Worm (Caenorhabditis elegans) whole organism, L4 larva: Measurements from ENCODE around the gene Y41E3.8.
A peak's percentile ranks its signal among the peaks of the same experiment; 100 is the strongest.

ENCODE experiments used
- D1046.2 ChIP-seq: fragments of 200-800 bp; sonication (Bioruptor generic); IDR thresholded peaks from 2 replicates; pipeline ENCODE4 v1.3.6; 2022; ENCODE audit warnings: missing genetic modification characterization, missing compliant biosample characterization
- R02D3.7 ChIP-seq: fragments of 150-350 bp; sonication (generic microtip); optimal IDR thresholded peaks from 3 replicates; lab custom pipeline; 2014; ENCODE audit warnings: missing biosample characterization, missing genetic modification characterization
- T26A8.4 ChIP-seq: fragments of 200-800 bp; sonication (Bioruptor generic); IDR thresholded peaks from 2 replicates; pipeline ENCODE4 v1.3.6; 2022; ENCODE audit warnings: missing genetic modification characterization, missing compliant biosample characterization
- Y105C5A.15 ChIP-seq: fragments of 200-800 bp; sonication (Bioruptor generic); IDR thresholded peaks from 2 replicates; pipeline ENCODE4 v1.3.6; 2022; ENCODE audit warnings: missing genetic modification characterization, missing compliant biosample characterization
- Y48G9A.11 ChIP-seq: fragments of 200-800 bp; sonication (Bioruptor generic); IDR thresholded peaks from 2 replicates; pipeline ENCODE4 v1.3.6; 2022; ENCODE audit warnings: missing genetic modification reagents, missing genetic modification characterization, missing compliant biosample characterization
- Y5F2A.4 ChIP-seq: fragments of 200-800 bp; sonication (Bioruptor generic); optimal IDR thresholded peaks from 2 replicates; lab custom pipeline; 2018; ENCODE audit warnings: mild to moderate bottlenecking, missing genetic modification characterization, missing compliant biosample characterization
- Y75B8A.6 ChIP-seq: fragments of 200-800 bp; sonication (Bioruptor generic); IDR thresholded peaks from 2 replicates; pipeline ENCODE4 v1.3.6; 2022; ENCODE audit warnings: missing genetic modification reagents, missing genetic modification characterization, missing compliant biosample characterization
- ZK546.5 ChIP-seq, 2 experiments: sonication (generic microtip); optimal IDR thresholded peaks; 2 replicates each; lab custom pipeline; 2017; ENCODE audit warnings: missing biosample characterization in 2 of 2, missing genetic modification characterization in 2 of 2
- aly-2 ChIP-seq: sonication (generic microtip); optimal IDR thresholded peaks from 2 replicates; lab custom pipeline; 2018; ENCODE audit warnings: missing biosample characterization, missing genetic modification characterization
- attf-4 ChIP-seq: sonication (generic microtip); optimal IDR thresholded peaks from 3 replicates; lab custom pipeline; 2017; ENCODE audit warnings: missing biosample characterization, missing genetic modification characterization
- ceh-28 ChIP-seq: fragments of 150-350 bp; optimal IDR thresholded peaks from 2 replicates; lab custom pipeline; 2014; ENCODE audit warnings: missing biosample characterization, missing genetic modification reagents, missing genetic modification characterization
- ceh-32 ChIP-seq: sonication (generic microtip); optimal IDR thresholded peaks from 2 replicates; lab custom pipeline; 2016; ENCODE audit warnings: mild to moderate bottlenecking, missing genetic modification characterization, missing compliant biosample characterization; ENCODE audit not compliant: poor library complexity
- ces-1 ChIP-seq: fragments of 150-350 bp; sonication (generic microtip); optimal IDR thresholded peaks from 4 replicates; lab custom pipeline; 2014; ENCODE audit warnings: missing biosample characterization, missing genetic modification reagents, missing genetic modification characterization
- ctbp-1 ChIP-seq: fragments of 200-800 bp; sonication (Bioruptor generic); IDR thresholded peaks from 2 replicates; pipeline ENCODE4 v1.3.6; 2022; ENCODE audit warnings: missing genetic modification reagents, missing genetic modification characterization, missing compliant biosample characterization
- dmd-8 ChIP-seq: fragments of 200-800 bp; sonication (Bioruptor generic); IDR thresholded peaks from 2 replicates; pipeline ENCODE4 v1.3.6; 2022; ENCODE audit warnings: missing genetic modification characterization, missing compliant biosample characterization
- dve-1 ChIP-seq: sonication (generic microtip); optimal IDR thresholded peaks from 2 replicates; lab custom pipeline; 2017; ENCODE audit warnings: antibody characterized with exemption, mild to moderate bottlenecking, missing genetic modification characterization, missing compliant biosample characterization; ENCODE audit not compliant: insufficient read depth
- egl-43 ChIP-seq: fragments of 200-800 bp; sonication (Bioruptor generic); IDR thresholded peaks from 2 replicates; pipeline ENCODE4 v1.3.6; 2022; ENCODE audit warnings: missing genetic modification reagents, missing genetic modification characterization, missing compliant biosample characterization
- fkh-10 ChIP-seq: fragments of 150-350 bp; optimal IDR thresholded peaks from 2 replicates; lab custom pipeline; 2014; ENCODE audit warnings: missing biosample characterization, missing genetic modification reagents, missing genetic modification characterization
- hif-1 ChIP-seq, 2 experiments: sonication (generic microtip); optimal IDR thresholded peaks; 2 replicates each; lab custom pipeline; 2016 to 2017; ENCODE audit warnings: missing compliant biosample characterization in 2 of 2, missing genetic modification characterization in 2 of 2, missing genetic modification reagents in 2 of 2, missing genotype in 2 of 2, mild to moderate bottlenecking in 1 of 2
- hlh-30 ChIP-seq: sonication (generic microtip); optimal IDR thresholded peaks from 2 replicates; lab custom pipeline; 2017; ENCODE audit warnings: antibody characterized with exemption, mild to moderate bottlenecking, missing genetic modification characterization, missing compliant biosample characterization; ENCODE audit not compliant: insufficient read depth
- jun-1 ChIP-seq: fragments of 150-350 bp; optimal IDR thresholded peaks from 2 replicates; lab custom pipeline; 2014; ENCODE audit warnings: missing biosample characterization, missing genetic modification reagents, missing genetic modification characterization
- lim-7 ChIP-seq: fragments of 200-800 bp; sonication (Bioruptor generic); IDR thresholded peaks from 2 replicates; pipeline ENCODE4 v1.3.6; 2022; ENCODE audit warnings: missing genetic modification characterization, missing compliant biosample characterization
- lin-38 ChIP-seq: fragments of 200-800 bp; sonication (Bioruptor generic); IDR thresholded peaks from 2 replicates; pipeline ENCODE4 v1.3.6; 2022; ENCODE audit warnings: missing genetic modification reagents, missing genetic modification characterization, missing compliant biosample characterization
- lin-39 ChIP-seq: fragments of 150-350 bp; optimal IDR thresholded peaks from 2 replicates; lab custom pipeline; 2014; ENCODE audit warnings: missing biosample characterization, missing genetic modification reagents, missing genetic modification characterization
- madf-5 ChIP-seq, 2 experiments: fragments of 200-800 bp; sonication (Bioruptor generic); IDR thresholded peaks; 2 replicates each; pipeline ENCODE4 v1.3.6; 2022; ENCODE audit warnings: missing compliant biosample characterization in 2 of 2, missing genetic modification characterization in 2 of 2
- mdl-1 ChIP-seq, 2 experiments: fragments of 150-350 bp in 1 of 2; sonication (generic microtip) in 1 of 2; optimal IDR thresholded peaks; 2 replicates each; lab custom pipeline; 2014 to 2017; ENCODE audit warnings: missing biosample characterization in 2 of 2, missing genetic modification characterization in 2 of 2
- nhr-102 ChIP-seq: sonication (generic microtip); optimal IDR thresholded peaks from 2 replicates; lab custom pipeline; 2016; ENCODE audit warnings: mild to moderate bottlenecking, missing genetic modification characterization, moderate library complexity, missing compliant biosample characterization
- nhr-111 ChIP-seq: fragments of 200-800 bp; sonication (Bioruptor generic); optimal IDR thresholded peaks from 2 replicates; lab custom pipeline; 2018; ENCODE audit warnings: mild to moderate bottlenecking, missing genetic modification characterization, missing compliant biosample characterization
- nhr-237 ChIP-seq: sonication (generic microtip); optimal IDR thresholded peaks from 2 replicates; lab custom pipeline; 2017; ENCODE audit warnings: missing biosample characterization, missing genetic modification characterization
- nhr-25 ChIP-seq: sonication (generic microtip); optimal IDR thresholded peaks from 2 replicates; lab custom pipeline; 2017; ENCODE audit warnings: missing genetic modification characterization, mild to moderate bottlenecking, missing compliant biosample characterization, antibody characterized with exemption, moderate library complexity, borderline replicate concordance; ENCODE audit not compliant: insufficient read depth
- nhr-42 ChIP-seq: fragments of 200-800 bp; sonication (Bioruptor generic); IDR thresholded peaks from 2 replicates; pipeline ENCODE4 v1.3.6; 2022; ENCODE audit warnings: missing genetic modification characterization, missing compliant biosample characterization
- nhr-48 ChIP-seq: sonication (generic microtip); optimal IDR thresholded peaks from 2 replicates; lab custom pipeline; 2016; ENCODE audit warnings: mild to moderate bottlenecking, missing genetic modification characterization, missing compliant biosample characterization
- nhr-77 ChIP-seq: fragments of 150-350 bp; optimal IDR thresholded peaks from 2 replicates; lab custom pipeline; 2014; ENCODE audit warnings: missing biosample characterization, missing genetic modification characterization
- pha-4 ChIP-seq, 2 experiments: fragments of 150-350 bp in 1 of 2; fragments of 200-800 bp in 1 of 2; sonication (Bioruptor generic) in 1 of 2; IDR thresholded peaks in 1 of 2; optimal IDR thresholded peaks in 1 of 2; 2 replicates each; pipeline versions ENCODE4 v1.3.6 to Lab custom; 2014 to 2022; ENCODE audit warnings: missing genetic modification characterization in 2 of 2, missing genetic modification reagents in 2 of 2, missing biosample characterization in 1 of 2, missing compliant biosample characterization in 1 of 2
- rbr-2 ChIP-seq: sonication (generic microtip); optimal IDR thresholded peaks from 2 replicates; lab custom pipeline; 2016; ENCODE audit warnings: missing genotype, missing genetic modification characterization, missing compliant biosample characterization
- saeg-2 ChIP-seq: fragments of 200-800 bp; sonication (Bioruptor generic); IDR thresholded peaks from 2 replicates; pipeline ENCODE4 v1.3.6; 2022; ENCODE audit warnings: missing genetic modification reagents, missing genetic modification characterization, missing compliant biosample characterization
- sdz-12 ChIP-seq: fragments of 200-800 bp; sonication (Bioruptor generic); optimal IDR thresholded peaks from 2 replicates; lab custom pipeline; 2018; ENCODE audit warnings: mild to moderate bottlenecking, missing genetic modification characterization, missing compliant biosample characterization
- set-16 ChIP-seq: fragments of 200-800 bp; sonication (Bioruptor generic); IDR thresholded peaks from 2 replicates; pipeline ENCODE4 v1.3.6; 2022; ENCODE audit warnings: missing genetic modification reagents, missing genetic modification characterization, missing compliant biosample characterization
- snpc-1.2 ChIP-seq: fragments of 200-800 bp; sonication (Bioruptor generic); IDR thresholded peaks from 2 replicates; pipeline ENCODE4 v1.3.6; 2022; ENCODE audit warnings: missing genetic modification reagents, missing genetic modification characterization, missing compliant biosample characterization
- tag-97 ChIP-seq: fragments of 200-800 bp; sonication (Bioruptor generic); IDR thresholded peaks from 2 replicates; pipeline ENCODE4 v1.3.6; 2022; ENCODE audit warnings: missing genetic modification characterization, missing compliant biosample characterization
- tra-1 ChIP-seq: fragments of 200-800 bp; sonication (Bioruptor generic); IDR thresholded peaks from 2 replicates; pipeline ENCODE4 v1.3.6; 2022; ENCODE audit warnings: missing genetic modification reagents, missing genetic modification characterization, missing compliant biosample characterization
- unc-130 ChIP-seq: sonication (generic microtip); optimal IDR thresholded peaks from 2 replicates; lab custom pipeline; 2016; ENCODE audit warnings: missing genetic modification reagents, missing genetic modification characterization, missing compliant biosample characterization
- unc-39 ChIP-seq: sonication (generic microtip); optimal IDR thresholded peaks from 2 replicates; lab custom pipeline; 2017; ENCODE audit warnings: missing biosample characterization, missing genetic modification characterization
- unc-62 ChIP-seq, 3 experiments: fragments of 150-350 bp in 1 of 3; sonication (generic microtip); optimal IDR thresholded peaks in 2 of 3; peaks in 1 of 3; 1 replicate in 1 of 3; 2 replicates in 2 of 3; lab custom pipeline; 2014 to 2017; ENCODE audit warnings: missing biosample characterization in 3 of 3, missing genetic modification characterization in 3 of 3, missing genetic modification reagents in 3 of 3, missing genotype in 1 of 3
- vab-7 ChIP-seq: fragments of 200-800 bp; sonication (Bioruptor generic); IDR thresholded peaks from 2 replicates; pipeline ENCODE4 v1.3.6; 2022; ENCODE audit warnings: missing genetic modification reagents, missing genetic modification characterization, missing compliant biosample characterization
- zag-1 ChIP-seq: fragments of 150-350 bp; optimal IDR thresholded peaks from 2 replicates; lab custom pipeline; 2014; ENCODE audit warnings: missing biosample characterization, missing genetic modification characterization
- zip-11 ChIP-seq: fragments of 200-800 bp; sonication (Bioruptor generic); IDR thresholded peaks from 2 replicates; pipeline ENCODE4 v1.3.6; 2022; ENCODE audit warnings: missing genetic modification characterization, missing compliant biosample characterization

Y41E3.8 gene

DNA sequence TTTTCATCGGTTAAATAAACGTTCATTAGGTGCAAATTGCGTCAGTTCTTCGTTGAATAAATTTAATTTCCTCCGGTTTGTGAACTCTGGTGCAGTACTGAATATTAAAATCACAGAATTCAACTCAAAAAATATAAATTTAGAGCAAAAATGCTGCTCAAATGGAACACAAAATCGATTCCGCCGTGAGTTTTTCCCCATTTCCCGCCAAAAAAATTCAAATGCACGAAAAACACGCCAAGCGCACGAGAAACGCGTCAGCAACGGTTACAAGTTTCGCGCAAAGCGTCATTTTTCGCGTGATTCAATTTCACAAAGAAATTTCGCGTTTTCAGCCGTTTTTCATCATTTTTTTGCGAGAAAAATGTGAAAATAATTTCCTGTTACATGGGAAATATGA is 10.7 kb upstream of the Y41E3.8 start, which contains the start of gene hrpu-1 (continued):
- TF ChIP-seq mdl-1 (tag; optimal IDR thresholded peaks at IDR 0.05; lab: Kevin White, UChicago) (no peak), hlh-30 (tag; lab: Kevin White, UChicago) (peak; percentile 88), T26A8.4 (peak; percentile 76), rbr-2 (tag; lab: Kevin White, UChicago) (peak; percentile 77), nhr-111 (GFP tag; lab: Kevin White, UChicago) (no peak), lin-38 (GFP tag; lab: Robert Waterston, UW) (peak; percentile 85), zip-11 (no peak), nhr-237 (tag; lab: Kevin White, UChicago) (peak; percentile 31), saeg-2 (GFP tag; lab: Robert Waterston, UW) (no peak), nhr-42 (no peak), sdz-12 (GFP tag; lab: Kevin White, UChicago) (no peak), ceh-32 (no peak), aly-2 (tag; lab: Kevin White, UChicago) (no peak), Y48G9A.11 (peak; percentile 71), nhr-77 (tag; lab: Kevin White, UChicago) (peak; percentile 37), madf-5 (GFP tag; IDR thresholded peaks at IDR 0.05; lab: Robert Waterston, UW) (no peak), nhr-48 (tag; lab: Kevin White, UChicago) (no peak), lim-7 (GFP tag; lab: Robert Waterston, UW) (no peak), nhr-25 (tag; lab: Kevin White, UChicago) (no peak), Y105C5A.15 (GFP tag; lab: Robert Waterston, UW) (no peak)

- TF ChIP-seq Y75B8A.6 (GFP tag; lab: Robert Waterston, UW): 0 out of 2 replicates have a peak, but pooled peaks have one; percentile 30
- TF ChIP-seq vab-7 (GFP tag; lab: Robert Waterston, UW): no peak
- TF ChIP-seq Y105C5A.15 (GFP tag; lab: Robert Waterston, UW): 0 out of 2 replicates have a peak, but pooled peaks have one; percentile 9
- TF ChIP-seq unc-130: no peak
- no peak for TF ChIP-seq ceh-28
- TF ChIP-seq ctbp-1 (GFP tag; lab: Robert Waterston, UW): no peak
- peak; percentile 46; the same call in 1 of the 2 replicates for TF ChIP-seq pha-4 (GFP tag; IDR thresholded peaks at IDR 0.05; lab: Robert Waterston, UW)
- no peak for TF ChIP-seq pha-4 (tag; optimal IDR thresholded peaks at IDR 0.05; lab: Kevin White, UChicago)
- no peak for TF ChIP-seq unc-39
- 0 out of 2 replicates have a peak, but pooled peaks have one; percentile 22 for TF ChIP-seq tra-1
- TF ChIP-seq dve-1: no peak
- no peak for TF ChIP-seq fkh-10
- TF ChIP-seq saeg-2 (GFP tag; lab: Robert Waterston, UW): no peak
- TF ChIP-seq Y48G9A.11: peak; percentile 37; the same call in 1 of the 2 replicates
- TF ChIP-seq zag-1: no peak
- TF ChIP-seq lin-39: no peak
- no peak for TF ChIP-seq nhr-102
- no peak for TF ChIP-seq D1046.2 (GFP tag; lab: Robert Waterston, UW)
- no peak for TF ChIP-seq R02D3.7 (tag; lab: Kevin White, UChicago)
- TF ChIP-seq unc-62 (GFP tag; optimal IDR thresholded peaks at IDR 0.05 in 1 of 2; lab: Kevin White, UChicago): no peak
- TF ChIP-seq unc-62 (tag; optimal IDR thresholded peaks at IDR 0.05; lab: Kevin White, UChicago): no peak
- TF ChIP-seq snpc-1.2: peak; percentile 72
- no peak for TF ChIP-seq jun-1
- TF ChIP-seq attf-4 (tag; lab: Kevin White, UChicago): no peak
- TF ChIP-seq set-16 (GFP tag; lab: Robert Waterston, UW): peak; percentile 90
- TF ChIP-seq mdl-1 (tag; optimal IDR thresholded peaks at IDR 0.05; lab: Kevin White, UChicago): no peak
- no peak for TF ChIP-seq lin-38 (GFP tag; lab: Robert Waterston, UW)
- no peak for TF ChIP-seq ZK546.5 (tag; optimal IDR thresholded peaks at IDR 0.05; lab: Kevin White, UChicago)
- no peak for TF ChIP-seq dmd-8 (GFP tag; lab: Robert Waterston, UW)
- 0 out of 2 replicates have a peak, but pooled peaks have one; percentile 14 for TF ChIP-seq lim-7 (GFP tag; lab: Robert Waterston, UW)
- TF ChIP-seq Y5F2A.4 (GFP tag; lab: Kevin White, UChicago): no peak
- TF ChIP-seq ces-1 (GFP tag; lab: Kevin White, UChicago): no peak
- no peak for TF ChIP-seq hif-1 (tag; optimal IDR thresholded peaks at IDR 0.05; lab: Kevin White, UChicago)
- no peak for TF ChIP-seq tag-97 (GFP tag; lab: Robert Waterston, UW)
- peak; percentile 65 for TF ChIP-seq egl-43 (GFP tag; lab: Robert Waterston, UW)
Observed at ce11 chrIV:15038821-15039220, 10.0 kb upstream of the Y41E3.8 start.
